Worm (Caenorhabditis elegans): ENCODE data around the gene scl-6.
A peak's percentile ranks its signal among the peaks of the same experiment; 100 is the strongest.

scl-6 gene

ce11 chrIV:13075625-13076252 lies 7.2 kb downstream of the scl-6 start:
- TF ChIP-seq snpc-4 (GFP tag; optimal IDR thresholded peaks at IDR 0.05) (no peak), snpc-4 (tag; optimal IDR thresholded peaks at IDR 0.05) (peak in 3 of 4 experiments; percentile 14 to 79 (median 62)), Y56A3A.18 (GFP tag; IDR thresholded peaks at IDR 0.05) (no peak), sptf-2 (GFP tag; optimal IDR thresholded peaks at IDR 0.05) (no peak), somi-1 (GFP tag; optimal IDR thresholded peaks at IDR 0.05) (peak; percentile 17), ceh-40 (GFP tag; IDR thresholded peaks at IDR 0.05) (no peak), lin-26 (GFP tag; IDR thresholded peaks at IDR 0.05) (peak; percentile 47; the same call in 1 of the 2 replicates), hlh-26 (GFP tag; conservative IDR thresholded peaks at IDR 0.05) (no peak), mes-4 (tag; optimal IDR thresholded peaks at IDR 0.05) (no peak), atf-7 (tag; optimal IDR thresholded peaks at IDR 0.05) (no peak)

ce11 chrIV:13076620-13077019 lies 8.1 kb downstream of the scl-6 start, which contains the start of gene C39E9.7:
Gene C39E9.7 (minus strand): TSS chrIV:13076720.
- no peak for TF ChIP-seq ztf-26 (tag; optimal IDR thresholded peaks at IDR 0.05)
- TF ChIP-seq ceh-40 (GFP tag; IDR thresholded peaks at IDR 0.05) = no peak
- no peak for TF ChIP-seq madf-6 (GFP tag; IDR thresholded peaks at IDR 0.05)
- TF ChIP-seq xnd-1 (tag; optimal IDR thresholded peaks at IDR 0.05) = no peak
- TF ChIP-seq F22D6.2 (tag; optimal IDR thresholded peaks at IDR 0.05) = no peak
- no peak for TF ChIP-seq ztf-3 (GFP tag; optimal IDR thresholded peaks at IDR 0.05)
- TF ChIP-seq Y53F4B.3 (GFP tag; IDR thresholded peaks at IDR 0.05) = no peak
- no peak for TF ChIP-seq ceh-91 (GFP tag; IDR thresholded peaks at IDR 0.05)

ce11 chrIV:13077694-13078093 lies 9.1 kb downstream of the scl-6 start:
- TF ChIP-seq lin-40 (tag; optimal IDR thresholded peaks at IDR 0.05) (peak; percentile 17), nfya-2 (GFP tag; IDR thresholded peaks at IDR 0.05) (no peak), nhr-90 (tag; optimal IDR thresholded peaks at IDR 0.05) (no peak), chd-7 (tag; optimal IDR thresholded peaks at IDR 0.05) (peak; percentile 33), die-1 (tag; optimal IDR thresholded peaks at IDR 0.05) (peak; percentile 63), somi-1 (GFP tag; optimal IDR thresholded peaks at IDR 0.05) (peak; percentile 17), lin-54 (GFP tag; optimal IDR thresholded peaks at IDR 0.05) (no peak), nfyb-1 (GFP tag; IDR thresholded peaks at IDR 0.05) (no peak), ztf-26 (tag; optimal IDR thresholded peaks at IDR 0.05) (peak; percentile 78), K11D2.4 (GFP tag; IDR thresholded peaks at IDR 0.05) (0 out of 2 replicates have a peak, but pooled peaks have one; percentile 30)

- TF ChIP-seq nhr-120 (GFP tag; IDR thresholded peaks at IDR 0.05) (no peak), snpc-1.3 (tag; optimal IDR thresholded peaks at IDR 0.05; ENCODE audit: insufficient read depth) (no peak), dpff-1 (tag; optimal IDR thresholded peaks at IDR 0.05) (no peak), him-1 (tag; optimal IDR thresholded peaks at IDR 0.05) (no peak), sptf-2 (GFP tag; optimal IDR thresholded peaks at IDR 0.05) (no peak), gei-17 (GFP tag; optimal IDR thresholded peaks at IDR 0.05) (no peak), F39B2.1 (GFP tag; IDR thresholded peaks at IDR 0.05) (no peak), K12H6.12 (tag; optimal IDR thresholded peaks at IDR 0.05) (no peak), B0261.1 (tag; optimal IDR thresholded peaks at IDR 0.05) (no peak), madf-8 (GFP tag; conservative IDR thresholded peaks at IDR 0.05) (no peak), C17E4.6 (GFP tag; IDR thresholded peaks at IDR 0.05) (no peak), mel-28 (tag; optimal IDR thresholded peaks at IDR 0.05; ENCODE audit: borderline replicate concordance) (no peak)
These were observed 9.8 kb downstream of the scl-6 start for ce11 chrIV:13078342-13078741.

Measured in whole organism, young adult.